Fruit fly (Drosophila melanogaster): ENCODE results near the gene CG4229.

- TF ChIP-seq CG31627 (GFP tag; optimal IDR thresholded peaks at IDR 0.05) (no peak), CG6792 (GFP tag; optimal IDR thresholded peaks at IDR 0.05) (no peak), CG6163 (GFP tag; IDR thresholded peaks at IDR 0.05) (no peak), esn (GFP tag; optimal IDR thresholded peaks at IDR 0.05) (no peak), Eip75B (GFP tag; optimal IDR thresholded peaks at IDR 0.05) (no peak), Hr4 (GFP tag; optimal IDR thresholded peaks at IDR 0.05) (no peak), CG9139 (GFP tag; optimal IDR thresholded peaks at IDR 0.05) (no peak), CG6276 (GFP tag; optimal IDR thresholded peaks at IDR 0.05) (no peak), CG16779 (tag; optimal IDR thresholded peaks at IDR 0.05) (no peak), Blimp-1 (GFP tag; optimal IDR thresholded peaks at IDR 0.05) (no peak), CG15336 (GFP tag; IDR thresholded peaks at IDR 0.05) (no peak), CG10669 (GFP tag; optimal IDR thresholded peaks at IDR 0.05) (no peak), Met (GFP tag; optimal IDR thresholded peaks at IDR 0.05) (no peak)
Observed at dm6 chr3L:16563361-16563760, 6.7 kb downstream of the CG4229 start.
